Worm (Caenorhabditis elegans): ENCODE measurements around the gene sre-11.

sre-11 gene

DNA sequence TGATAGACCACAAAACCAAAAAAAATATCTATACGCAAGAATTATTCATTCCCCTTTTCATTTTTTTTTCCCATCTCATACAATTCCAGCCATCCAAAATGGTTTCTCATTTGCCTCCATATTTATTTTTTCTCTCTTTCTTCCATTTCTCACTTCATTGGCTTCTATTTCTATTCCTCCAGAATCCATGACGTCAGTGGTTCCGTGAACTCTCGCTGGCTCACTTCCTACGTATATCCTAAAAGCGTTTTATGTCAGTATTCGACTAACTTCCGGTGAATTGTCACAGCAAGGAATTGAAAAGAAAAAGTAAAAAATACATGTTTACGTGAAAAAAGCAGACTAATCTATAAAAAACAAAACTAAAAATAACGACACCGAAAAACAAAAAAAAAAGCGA is 43.2 kb upstream of the sre-11 start (continued):
- TF ChIP-seq ceh-8 (GFP tag; optimal IDR thresholded peaks at IDR 0.05), result no peak
- no peak for TF ChIP-seq mab-9 (GFP tag; IDR thresholded peaks at IDR 0.05)
- peak; percentile 37 for TF ChIP-seq egl-13 (tag; optimal IDR thresholded peaks at IDR 0.05)
- TF ChIP-seq C16A3.4 (tag; optimal IDR thresholded peaks at IDR 0.05), result no peak

DNA sequence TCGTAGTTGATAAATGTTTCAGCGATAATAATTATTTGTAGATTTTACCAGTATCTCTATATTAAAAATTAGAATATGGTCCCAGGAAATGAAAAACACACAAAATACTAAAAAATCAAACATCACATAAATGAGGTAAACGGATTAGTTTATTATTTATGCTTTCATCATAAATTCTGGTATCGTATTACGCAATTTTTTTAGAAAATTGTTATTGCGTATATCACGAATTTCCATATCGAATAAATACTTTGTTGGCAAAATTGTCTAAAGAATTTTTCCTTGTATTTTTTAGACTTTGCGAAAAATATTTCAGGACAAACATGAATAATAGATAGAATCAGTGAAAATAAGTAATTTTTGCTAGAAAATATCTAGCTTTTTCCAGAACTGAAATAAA is 42.4 kb upstream of the sre-11 start:
- TF ChIP-seq efl-3 (GFP tag; optimal IDR thresholded peaks at IDR 0.05) (no peak), snu-23 (GFP tag; optimal IDR thresholded peaks at IDR 0.05) (no peak), nhr-84 (tag; optimal IDR thresholded peaks at IDR 0.05) (no peak), nhr-71 (tag; optimal IDR thresholded peaks at IDR 0.05) (no peak), C34B4.2 (tag; optimal IDR thresholded peaks at IDR 0.05) (no peak), zag-1 (tag; optimal IDR thresholded peaks at IDR 0.05) (no peak), lin-14 (GFP tag; optimal IDR thresholded peaks at IDR 0.05) (no peak), C04F5.9 (tag; optimal IDR thresholded peaks at IDR 0.05) (no peak), lin-35 (GFP tag; optimal IDR thresholded peaks at IDR 0.05) (no peak), hlh-17 (GFP tag; optimal IDR thresholded peaks at IDR 0.05; ENCODE audit: borderline replicate concordance) (no peak), alr-1 (tag; optimal IDR thresholded peaks at IDR 0.05; ENCODE audit: borderline replicate concordance) (no peak), lir-3 (tag; optimal IDR thresholded peaks at IDR 0.05; ENCODE audit: poor library complexity) (no peak), fkh-8 (tag; optimal IDR thresholded peaks at IDR 0.05) (no peak), vab-15 (tag; optimal IDR thresholded peaks at IDR 0.05) (no peak), sup-37 (GFP tag; optimal IDR thresholded peaks at IDR 0.05) (no peak), lin-13 (GFP tag; optimal IDR thresholded peaks at IDR 0.05) (no peak)

DNA sequence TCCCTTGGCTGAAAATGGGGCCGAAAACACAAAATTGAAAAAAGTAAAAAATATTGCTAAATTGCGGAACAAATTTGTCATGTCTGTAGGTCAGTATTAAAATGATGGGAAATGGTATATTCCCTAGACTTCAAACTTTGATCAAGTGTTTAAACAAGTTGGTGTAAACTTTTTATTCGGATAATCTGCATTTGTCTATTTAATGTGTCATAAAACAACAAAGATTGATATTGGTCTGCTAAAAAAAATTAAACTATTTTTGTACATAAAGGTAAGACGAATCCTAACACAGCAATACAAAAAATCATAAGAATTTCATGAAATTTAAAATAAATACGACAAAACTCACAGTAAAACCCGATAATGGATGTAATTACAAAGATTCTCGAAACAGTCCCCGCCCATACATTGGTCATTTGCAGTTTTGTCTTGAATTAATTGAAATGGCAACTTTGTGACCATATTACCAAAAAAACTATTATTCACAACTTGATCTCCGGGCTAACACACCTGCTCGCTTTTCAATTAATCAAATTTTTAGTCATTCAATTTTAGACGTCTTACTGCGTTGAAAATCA is 40.3 kb upstream of the sre-11 start, which contains the start of the genes ZK105.6 and ZK105.8:
ZK105.6 (minus strand) TSS at position 101 of the 578 bp plus-strand sequence.
ZK105.8 (plus strand) TSS at position 528 of the 578 bp plus-strand sequence.
- TF ChIP-seq tlp-1 (tag; optimal IDR thresholded peaks at IDR 0.05) (no peak), ceh-63 (GFP tag; optimal IDR thresholded peaks at IDR 0.05) (no peak), pax-3 (tag; optimal IDR thresholded peaks at IDR 0.05) (no peak), fkh-8 (tag; optimal IDR thresholded peaks at IDR 0.05) (no peak), C04F5.9 (tag; optimal IDR thresholded peaks at IDR 0.05) (no peak), ceh-82 (tag; optimal IDR thresholded peaks at IDR 0.05) (no peak)

DNA sequence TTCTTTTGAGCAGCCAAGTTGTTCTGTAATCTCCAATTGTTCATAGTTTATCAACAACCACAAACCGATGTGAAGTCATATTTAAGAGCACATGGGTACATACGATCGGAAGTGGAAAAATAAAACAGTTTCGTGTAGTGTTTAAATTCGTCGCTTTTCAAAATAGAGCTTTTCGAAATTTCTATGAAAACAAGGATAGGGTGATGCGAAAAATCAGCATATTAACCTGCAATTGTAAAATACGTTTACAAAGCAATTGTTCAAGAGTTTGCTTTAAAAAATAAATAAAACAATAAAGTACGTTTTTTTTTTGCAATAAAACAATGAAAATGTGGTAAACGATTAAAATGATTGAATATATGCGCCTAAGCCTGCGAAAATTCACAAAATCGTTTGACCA is 38.2 kb upstream of the sre-11 start, which contains the start of gene ZK105.14:
ZK105.14 (minus strand) TSS at position 101 of the 400 bp plus-strand sequence.
- TF ChIP-seq pax-3 (tag; optimal IDR thresholded peaks at IDR 0.05), result no peak
- no peak for TF ChIP-seq grh-1 (GFP tag; IDR thresholded peaks at IDR 0.05)
- TF ChIP-seq aly-2 (tag; optimal IDR thresholded peaks at IDR 0.05), result no peak
- TF ChIP-seq nhr-85 (tag), result no peak
- TF ChIP-seq ceh-90 (tag; optimal IDR thresholded peaks at IDR 0.05), result no peak
- TF ChIP-seq unc-86 (tag; optimal IDR thresholded peaks at IDR 0.05), result no peak
- TF ChIP-seq jun-1 (tag; optimal IDR thresholded peaks at IDR 0.05), result no peak
- TF ChIP-seq lir-3 (tag; optimal IDR thresholded peaks at IDR 0.05; ENCODE audit: poor library complexity), result no peak
- TF ChIP-seq mef-2 (tag; optimal IDR thresholded peaks at IDR 0.05), result no peak
- TF ChIP-seq ceh-63 (GFP tag; optimal IDR thresholded peaks at IDR 0.05), result no peak
- TF ChIP-seq sptf-1 (tag; optimal IDR thresholded peaks at IDR 0.05), result no peak
- TF ChIP-seq lin-14 (GFP tag; optimal IDR thresholded peaks at IDR 0.05), result no peak
- TF ChIP-seq nhr-12 (tag; optimal IDR thresholded peaks at IDR 0.05), result no peak
- no peak for TF ChIP-seq isw-1 (GFP tag; IDR thresholded peaks at IDR 0.05)
- no peak for TF ChIP-seq nhr-84 (tag; optimal IDR thresholded peaks at IDR 0.05)
- TF ChIP-seq tlp-1 (tag; optimal IDR thresholded peaks at IDR 0.05), result no peak
- no peak for TF ChIP-seq ztf-4 (tag; optimal IDR thresholded peaks at IDR 0.05)
- no peak for TF ChIP-seq nhr-90 (tag; optimal IDR thresholded peaks at IDR 0.05; ENCODE audit: poor library complexity)
- no peak for TF ChIP-seq pag-3 (tag; optimal IDR thresholded peaks at IDR 0.05; ENCODE audit: borderline replicate concordance, insufficient read depth)
- TF ChIP-seq C16A3.4 (tag; optimal IDR thresholded peaks at IDR 0.05), result no peak
